Worm (Caenorhabditis elegans) whole organism, L3 larva: ENCODE measurements around the gene phf-33.

Experiments
- R02D3.7 ChIP-seq: fragments of 150-350 bp; optimal IDR thresholded peaks from 2 replicates; lab custom pipeline; 2014; ENCODE audit warnings: missing biosample characterization, missing genetic modification characterization
- ZK546.5 ChIP-seq: sonication (generic microtip); optimal IDR thresholded peaks from 2 replicates; lab custom pipeline; 2017; ENCODE audit warnings: missing biosample characterization, missing genetic modification characterization
- aly-2 ChIP-seq: fragments of 150-350 bp; optimal IDR thresholded peaks from 2 replicates; lab custom pipeline; 2014; ENCODE audit warnings: missing biosample characterization, missing genetic modification characterization
- ceh-16 ChIP-seq: sonication (generic microtip); optimal IDR thresholded peaks from 2 replicates; lab custom pipeline; 2017; ENCODE audit warnings: missing biosample characterization, missing genetic modification characterization
- ceh-28 ChIP-seq: fragments of 150-350 bp; optimal IDR thresholded peaks from 2 replicates; lab custom pipeline; 2014; ENCODE audit warnings: missing biosample characterization, missing genetic modification reagents, missing genetic modification characterization
- ceh-82 ChIP-seq: fragments of 150-350 bp; optimal IDR thresholded peaks from 2 replicates; lab custom pipeline; 2014; ENCODE audit warnings: missing biosample characterization, missing genetic modification characterization
- ceh-9 ChIP-seq: sonication (generic microtip); optimal IDR thresholded peaks from 2 replicates; lab custom pipeline; 2018; ENCODE audit warnings: missing biosample characterization, missing genetic modification characterization
- daf-12 ChIP-seq: fragments of 150-350 bp; optimal IDR thresholded peaks from 2 replicates; lab custom pipeline; 2014; ENCODE audit warnings: missing biosample characterization, missing genetic modification reagents, missing genetic modification characterization
- egl-5 ChIP-seq: fragments of 150-350 bp; optimal IDR thresholded peaks from 2 replicates; lab custom pipeline; 2017; ENCODE audit warnings: missing biosample characterization, missing genetic modification reagents, missing genetic modification characterization, inconsistent platforms
- elt-1 ChIP-seq: fragments of 150-350 bp; optimal IDR thresholded peaks from 2 replicates; lab custom pipeline; 2014; ENCODE audit warnings: missing biosample characterization, missing genetic modification characterization
- elt-2 ChIP-seq: sonication (generic microtip); optimal IDR thresholded peaks from 2 replicates; lab custom pipeline; 2016; ENCODE audit warnings: missing genetic modification reagents, mild to moderate bottlenecking, missing genetic modification characterization, missing compliant biosample characterization
- elt-3 ChIP-seq, 3 experiments: fragments of 150-350 bp in 1 of 3; sonication (generic microtip) in 2 of 3; optimal IDR thresholded peaks; 2 replicates in 2 of 3; 4 replicates in 1 of 3; lab custom pipeline; 2014 to 2017; ENCODE audit warnings: missing biosample characterization in 3 of 3, missing genetic modification characterization in 3 of 3
- eor-1 ChIP-seq, 2 experiments: fragments of 150-350 bp; optimal IDR thresholded peaks; 2 replicates each; lab custom pipeline; 2014 to 2018; ENCODE audit warnings: missing biosample characterization in 2 of 2, missing genetic modification characterization in 2 of 2
- fkh-10 ChIP-seq: sonication (generic microtip); optimal IDR thresholded peaks from 2 replicates; lab custom pipeline; 2017; ENCODE audit warnings: missing biosample characterization, missing genetic modification reagents, missing genetic modification characterization
- fkh-2 ChIP-seq: fragments of 150-350 bp; optimal IDR thresholded peaks from 2 replicates; lab custom pipeline; 2014; ENCODE audit warnings: missing biosample characterization, missing genetic modification reagents, missing genetic modification characterization
- fos-1 ChIP-seq: fragments of 150-350 bp; optimal IDR thresholded peaks from 2 replicates; lab custom pipeline; 2014; ENCODE audit warnings: missing biosample characterization, missing genetic modification characterization
- hmg-11 ChIP-seq: sonication (generic microtip); optimal IDR thresholded peaks from 2 replicates; lab custom pipeline; 2016; ENCODE audit warnings: missing genetic modification characterization, missing compliant biosample characterization
- jun-1 ChIP-seq: fragments of 150-350 bp; optimal IDR thresholded peaks from 2 replicates; lab custom pipeline; 2014; ENCODE audit warnings: missing biosample characterization, missing genetic modification reagents, missing genetic modification characterization
- lsy-12 ChIP-seq: sonication (generic microtip); optimal IDR thresholded peaks from 2 replicates; lab custom pipeline; 2016; ENCODE audit warnings: mild to moderate bottlenecking, missing genetic modification characterization, missing compliant biosample characterization
- mdl-1 ChIP-seq: fragments of 150-350 bp; optimal IDR thresholded peaks from 2 replicates; lab custom pipeline; 2014; ENCODE audit warnings: missing biosample characterization, missing genetic modification characterization
- nfya-1 ChIP-seq: sonication (generic microtip); optimal IDR thresholded peaks from 2 replicates; lab custom pipeline; 2017; ENCODE audit warnings: missing genetic modification characterization, mild to moderate bottlenecking, missing compliant biosample characterization, antibody characterized with exemption, moderate library complexity; ENCODE audit not compliant: insufficient read depth
- nhr-11 ChIP-seq: fragments of 150-350 bp; optimal IDR thresholded peaks from 2 replicates; lab custom pipeline; 2014; ENCODE audit warnings: missing biosample characterization, missing genetic modification characterization
- nhr-23 ChIP-seq: fragments of 150-350 bp; optimal IDR thresholded peaks from 2 replicates; lab custom pipeline; 2014; ENCODE audit warnings: missing biosample characterization, missing genetic modification reagents, missing genetic modification characterization
- nhr-237 ChIP-seq: fragments of 150-350 bp; optimal IDR thresholded peaks from 2 replicates; lab custom pipeline; 2014; ENCODE audit warnings: missing biosample characterization, missing genetic modification characterization
- nhr-25 ChIP-seq: sonication (generic microtip); optimal IDR thresholded peaks from 2 replicates; lab custom pipeline; 2017; ENCODE audit warnings: missing biosample characterization, missing genetic modification characterization
- nhr-28 ChIP-seq: fragments of 150-350 bp; optimal IDR thresholded peaks from 2 replicates; lab custom pipeline; 2014; ENCODE audit warnings: missing biosample characterization, missing genetic modification characterization
- nhr-43 ChIP-seq: sonication (generic microtip); optimal IDR thresholded peaks from 2 replicates; lab custom pipeline; 2016; ENCODE audit warnings: mild to moderate bottlenecking, missing genetic modification characterization, missing compliant biosample characterization; ENCODE audit not compliant: poor library complexity, severe bottlenecking
- nhr-67 ChIP-seq: fragments of 150-350 bp; optimal IDR thresholded peaks from 2 replicates; lab custom pipeline; 2014; ENCODE audit warnings: missing biosample characterization, missing genetic modification characterization
- nhr-76 ChIP-seq: fragments of 150-350 bp; sonication (generic microtip); optimal IDR thresholded peaks from 5 replicates; lab custom pipeline; 2014; ENCODE audit warnings: missing biosample characterization, missing genetic modification characterization
- pha-4 ChIP-seq: fragments of 150-350 bp; optimal IDR thresholded peaks from 2 replicates; lab custom pipeline; 2014; ENCODE audit warnings: missing biosample characterization, missing genetic modification reagents, missing genetic modification characterization
- pqm-1 ChIP-seq: fragments of 150-350 bp; optimal IDR thresholded peaks from 2 replicates; lab custom pipeline; 2017; ENCODE audit warnings: missing biosample characterization, missing genetic modification characterization, inconsistent platforms
- sea-2 ChIP-seq: fragments of 150-350 bp; sonication (generic microtip); optimal IDR thresholded peaks from 4 replicates; lab custom pipeline; 2014; ENCODE audit warnings: missing biosample characterization, missing genetic modification reagents, missing genetic modification characterization
- skn-1 ChIP-seq: fragments of 150-350 bp; optimal IDR thresholded peaks from 2 replicates; lab custom pipeline; 2014; ENCODE audit warnings: missing biosample characterization, missing genetic modification characterization
- tbx-2 ChIP-seq: sonication (generic microtip); optimal IDR thresholded peaks from 2 replicates; lab custom pipeline; 2016; ENCODE audit warnings: mild to moderate bottlenecking, missing genetic modification characterization, missing compliant biosample characterization
- unc-39 ChIP-seq: sonication (generic microtip); optimal IDR thresholded peaks from 4 replicates; lab custom pipeline; 2017; ENCODE audit warnings: missing biosample characterization, missing genetic modification characterization
- zag-1 ChIP-seq: fragments of 150-350 bp; optimal IDR thresholded peaks from 2 replicates; lab custom pipeline; 2014; ENCODE audit warnings: missing biosample characterization, missing genetic modification characterization
- ztf-11 ChIP-seq: fragments of 150-350 bp; optimal IDR thresholded peaks from 2 replicates; lab custom pipeline; 2014; ENCODE audit warnings: missing biosample characterization, missing genetic modification characterization
- ztf-4 ChIP-seq: fragments of 150-350 bp; optimal IDR thresholded peaks from 2 replicates; lab custom pipeline; 2014; ENCODE audit warnings: missing biosample characterization, missing genetic modification characterization

phf-33 gene

DNA sequence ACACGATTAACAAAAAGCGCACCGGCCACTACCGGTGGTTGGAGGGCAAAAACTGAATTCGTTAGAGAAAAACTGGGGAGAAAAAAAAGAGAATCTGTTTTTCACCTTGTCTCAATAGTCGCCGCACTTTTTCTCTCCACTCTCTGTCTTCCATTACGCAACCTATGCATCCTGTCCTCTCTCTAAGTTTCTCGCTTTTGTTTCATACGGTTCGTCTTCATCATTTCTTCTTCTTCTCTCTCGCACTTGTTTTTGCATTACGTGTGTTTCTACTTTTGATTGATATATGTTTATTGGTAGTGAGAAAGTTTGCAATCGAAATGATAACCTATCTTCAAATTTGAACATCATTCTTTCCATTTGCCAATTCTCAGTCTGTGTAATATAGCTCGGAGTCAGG, 41.8 kb upstream of the phf-33 start (continued):
- TF ChIP-seq elt-1 (tag; lab: Kevin White, UChicago), result no peak
- no peak for TF ChIP-seq skn-1 (tag; lab: Kevin White, UChicago)
- TF ChIP-seq nhr-76, result no peak
- no peak for TF ChIP-seq ztf-11 (tag; lab: Kevin White, UChicago)
- TF ChIP-seq zag-1 (tag; lab: Kevin White, UChicago), result no peak
- TF ChIP-seq ceh-82 (tag; lab: Kevin White, UChicago), result no peak
- TF ChIP-seq ceh-28 (tag; lab: Kevin White, UChicago), result peak; percentile 15
- no peak for TF ChIP-seq R02D3.7 (tag; lab: Kevin White, UChicago)
- no peak for TF ChIP-seq ceh-9 (tag; lab: Kevin White, UChicago)
- TF ChIP-seq nhr-11, result no peak
- no peak for TF ChIP-seq unc-39 (tag; lab: Kevin White, UChicago)
- TF ChIP-seq ZK546.5, result no peak
- TF ChIP-seq mdl-1 (tag; lab: Kevin White, UChicago), result no peak
- TF ChIP-seq nhr-25, result peak; percentile 56
- peak; percentile 26 for TF ChIP-seq pqm-1 (tag; lab: Kevin White, UChicago)

DNA sequence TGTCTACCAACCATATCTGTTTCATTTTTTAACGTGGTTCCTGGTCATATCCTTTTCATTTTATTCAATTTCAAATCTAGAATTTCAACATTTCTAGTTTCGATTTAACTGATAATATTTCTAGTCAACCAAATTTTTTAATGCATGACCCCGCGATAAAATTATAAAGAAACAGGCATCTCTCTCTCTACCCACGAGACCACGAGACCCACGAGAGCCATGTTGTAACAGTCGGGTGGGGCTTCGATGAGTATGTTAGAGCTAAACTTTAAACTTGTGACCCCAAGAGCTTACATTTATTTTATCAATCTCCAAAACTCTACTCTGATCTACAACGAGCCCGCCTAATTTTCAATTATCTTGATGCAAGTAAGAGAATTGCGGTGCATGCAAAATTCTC, 39.5 kb upstream of the phf-33 start:
- no peak for TF ChIP-seq pha-4 (tag; lab: Kevin White, UChicago)
- peak; percentile 31 for TF ChIP-seq elt-2 (tag; lab: Kevin White, UChicago)

ce11 chrX:13317532-13317931, 38.8 kb upstream of the phf-33 start:
- TF ChIP-seq elt-1 (tag; lab: Kevin White, UChicago) (no peak), nfya-1 (peak; percentile 17), egl-5 (peak; percentile 46)
- TF ChIP-seq, all 47 proteins: peak for 2

- no peak for TF ChIP-seq nhr-11
- TF ChIP-seq nhr-43 (tag; lab: Kevin White, UChicago), result peak; percentile 8
- TF ChIP-seq elt-2 (tag; lab: Kevin White, UChicago), result no peak
- peak; percentile 37 for TF ChIP-seq nhr-23 (tag; lab: Kevin White, UChicago)
- peak; percentile 61 for TF ChIP-seq nhr-25
- TF ChIP-seq fkh-10 (GFP tag; lab: Kevin White, UChicago), result no peak
These were observed 36.3 kb upstream of the phf-33 start for ce11 chrX:13315093-13315492.

DNA sequence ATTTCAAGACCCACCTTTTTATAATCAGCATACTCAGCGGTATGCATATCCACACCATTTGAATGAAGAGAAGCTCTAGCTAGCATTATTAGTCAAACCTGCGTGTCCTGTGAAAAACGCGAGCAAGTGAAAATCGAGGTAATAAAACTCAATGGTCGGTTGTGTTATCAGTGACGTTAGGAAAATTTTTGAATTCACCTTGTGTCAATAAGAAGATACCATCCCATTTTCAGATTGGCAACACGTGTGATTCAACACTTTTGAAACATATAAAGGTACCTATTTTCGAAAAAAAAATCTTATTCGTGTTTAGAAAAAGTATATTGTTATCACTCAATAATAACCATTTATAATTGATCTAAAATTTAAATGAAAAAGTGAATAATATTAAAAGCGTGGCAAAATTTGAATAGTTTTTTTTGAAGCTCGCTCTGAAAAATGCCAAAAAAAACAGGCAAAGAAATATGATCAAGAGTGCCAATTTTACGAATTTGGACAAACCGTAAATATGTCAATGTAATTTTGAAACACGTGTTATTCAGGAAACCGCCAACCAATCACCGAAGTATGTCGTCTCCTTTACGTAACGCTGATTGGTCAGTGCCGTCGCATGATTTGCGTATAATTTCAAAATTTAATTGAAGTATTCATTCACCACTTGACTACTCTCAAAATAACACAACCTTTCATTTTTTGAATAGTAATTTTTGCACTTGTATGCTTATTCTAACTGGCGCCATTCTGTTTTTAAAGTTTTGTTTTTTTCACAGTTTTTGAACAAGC, 33.1 kb upstream of the phf-33 start, which contains the start of gene F46G10.1:
TSS of gene F46G10.1 (minus strand) at position 115 of the 783 bp plus-strand sequence.
- TF ChIP-seq tbx-2 (tag; lab: Kevin White, UChicago) (no peak), pha-4 (tag; lab: Kevin White, UChicago) (peak; percentile 58), nhr-23 (tag; lab: Kevin White, UChicago) (no peak), ztf-11 (tag; lab: Kevin White, UChicago) (no peak), R02D3.7 (tag; lab: Kevin White, UChicago) (no peak), fos-1 (peak; percentile 25), unc-39 (tag; lab: Kevin White, UChicago) (no peak), pqm-1 (tag; lab: Kevin White, UChicago) (peak; percentile 81), aly-2 (tag; lab: Kevin White, UChicago) (no peak), elt-2 (tag; lab: Kevin White, UChicago) (peak; percentile 73)

DNA sequence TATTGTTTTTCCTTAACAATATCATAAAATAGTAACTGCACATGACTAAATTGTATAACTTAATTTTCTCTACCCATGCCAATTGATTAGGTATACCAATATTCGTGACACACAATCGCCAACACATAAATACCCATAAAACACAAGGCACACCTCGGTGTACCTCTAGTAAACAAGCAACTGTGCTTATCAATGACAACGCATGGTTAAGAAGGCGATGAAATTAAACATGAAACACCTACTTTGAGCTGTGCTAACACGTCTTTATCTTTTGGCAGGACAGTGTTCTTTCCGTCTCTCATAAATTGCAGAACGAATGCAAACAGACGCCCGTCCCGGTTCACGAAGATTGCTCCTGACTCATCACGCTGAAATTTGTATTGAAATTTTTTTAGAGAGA, 32.0 kb upstream of the phf-33 start:
- TF ChIP-seq aly-2 (tag; lab: Kevin White, UChicago) (no peak), ZK546.5 (no peak), pqm-1 (tag; lab: Kevin White, UChicago) (peak; percentile 96), elt-3 (tag; optimal IDR thresholded peaks at IDR 0.05; lab: Kevin White, UChicago) (no peak), tbx-2 (tag; lab: Kevin White, UChicago) (no peak), fos-1 (no peak), ceh-82 (tag; lab: Kevin White, UChicago) (no peak), ceh-28 (tag; lab: Kevin White, UChicago) (no peak), nhr-11 (no peak), nhr-23 (tag; lab: Kevin White, UChicago) (no peak), nhr-76 (no peak), pha-4 (tag; lab: Kevin White, UChicago) (peak; percentile 76), nhr-67 (no peak), ztf-4 (tag; lab: Kevin White, UChicago) (no peak), elt-2 (tag; lab: Kevin White, UChicago) (peak; percentile 97), hmg-11 (tag; lab: Kevin White, UChicago) (no peak), skn-1 (tag; lab: Kevin White, UChicago) (no peak), eor-1 (tag; optimal IDR thresholded peaks at IDR 0.05; lab: Kevin White, UChicago) (no peak), nhr-28 (tag; lab: Kevin White, UChicago) (no peak), fkh-10 (GFP tag; lab: Kevin White, UChicago) (no peak), nfya-1 (no peak), ceh-16 (no peak), R02D3.7 (tag; lab: Kevin White, UChicago) (no peak), jun-1 (tag; lab: Kevin White, UChicago) (peak; percentile 23), sea-2 (GFP tag; lab: Kevin White, UChicago) (no peak), daf-12 (tag; lab: Kevin White, UChicago) (no peak), lsy-12 (tag; lab: Kevin White, UChicago) (peak; percentile 5), ceh-9 (tag; lab: Kevin White, UChicago) (no peak), nhr-237 (tag; lab: Kevin White, UChicago) (no peak), fkh-2 (no peak)
